Worm (Caenorhabditis elegans): ENCODE data around the gene C38C5.1.

C38C5.1 gene

DNA sequence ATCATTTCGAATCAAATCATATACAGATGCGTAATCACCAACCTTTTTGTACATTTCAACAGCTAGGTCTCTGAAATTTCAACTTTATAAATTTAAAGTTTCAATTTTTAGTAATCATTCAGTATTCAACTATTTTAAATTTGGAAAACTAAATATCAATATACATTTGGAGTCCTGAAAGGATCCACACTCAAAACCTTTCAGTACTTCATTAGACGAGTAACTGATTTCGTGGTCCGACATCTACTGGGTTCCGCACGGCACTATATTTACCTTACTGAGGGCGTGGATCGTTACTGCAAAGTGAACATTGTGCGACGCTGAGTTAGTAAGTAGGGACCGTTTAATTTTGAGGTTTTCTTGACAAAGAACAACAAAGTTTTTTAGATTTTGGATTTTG, 10.0 kb upstream of the C38C5.1 start:
- no peak for TF ChIP-seq ceh-82 (tag; optimal IDR thresholded peaks at IDR 0.05)
- no peak for TF ChIP-seq snpc-4 (tag; optimal IDR thresholded peaks at IDR 0.05)
- TF ChIP-seq mab-5 (tag; optimal IDR thresholded peaks at IDR 0.05): no peak
- no peak for TF ChIP-seq peb-1 (tag; optimal IDR thresholded peaks at IDR 0.05)
- no peak for TF ChIP-seq lin-13 (GFP tag; optimal IDR thresholded peaks at IDR 0.05)
- TF ChIP-seq lin-39 (tag; optimal IDR thresholded peaks at IDR 0.05): no peak
- no peak for TF ChIP-seq ztf-4 (tag; optimal IDR thresholded peaks at IDR 0.05)
- TF ChIP-seq egl-27 (tag; optimal IDR thresholded peaks at IDR 0.05): no peak
- TF ChIP-seq ceh-16 (tag; optimal IDR thresholded peaks at IDR 0.05): no peak
- no peak for TF ChIP-seq nhr-10 (tag; optimal IDR thresholded peaks at IDR 0.05)

DNA sequence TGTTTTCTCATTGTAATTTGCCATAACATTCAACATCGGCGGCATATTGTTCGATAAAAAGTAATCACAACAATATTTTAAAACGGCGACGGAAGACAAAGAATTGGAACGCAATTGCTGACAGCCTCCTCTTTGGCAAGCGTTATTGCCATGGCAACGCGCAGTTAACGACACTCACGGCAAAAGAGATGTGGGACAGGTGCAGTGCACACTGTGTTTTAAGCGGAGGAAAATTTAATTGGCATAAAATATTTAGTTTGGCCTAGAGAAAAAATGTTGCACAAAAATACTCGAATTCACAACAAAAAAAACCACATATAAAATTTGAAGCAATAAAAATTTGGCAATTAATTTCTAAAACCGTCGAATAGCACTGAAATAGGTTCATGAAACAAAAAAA, 5.2 kb upstream of the C38C5.1 start, which contains the start of gene ifta-1:
TSS of gene ifta-1 (minus strand) at position 101 of the 400 bp plus-strand sequence.
- TF ChIP-seq C34F6.9 (tag; optimal IDR thresholded peaks at IDR 0.05): no peak
- peak; percentile 6 for TF ChIP-seq lin-11 (tag; optimal IDR thresholded peaks at IDR 0.05)
- TF ChIP-seq mdl-1 (tag; optimal IDR thresholded peaks at IDR 0.05): no peak
- no peak for TF ChIP-seq ZK546.5 (tag; optimal IDR thresholded peaks at IDR 0.05)

DNA sequence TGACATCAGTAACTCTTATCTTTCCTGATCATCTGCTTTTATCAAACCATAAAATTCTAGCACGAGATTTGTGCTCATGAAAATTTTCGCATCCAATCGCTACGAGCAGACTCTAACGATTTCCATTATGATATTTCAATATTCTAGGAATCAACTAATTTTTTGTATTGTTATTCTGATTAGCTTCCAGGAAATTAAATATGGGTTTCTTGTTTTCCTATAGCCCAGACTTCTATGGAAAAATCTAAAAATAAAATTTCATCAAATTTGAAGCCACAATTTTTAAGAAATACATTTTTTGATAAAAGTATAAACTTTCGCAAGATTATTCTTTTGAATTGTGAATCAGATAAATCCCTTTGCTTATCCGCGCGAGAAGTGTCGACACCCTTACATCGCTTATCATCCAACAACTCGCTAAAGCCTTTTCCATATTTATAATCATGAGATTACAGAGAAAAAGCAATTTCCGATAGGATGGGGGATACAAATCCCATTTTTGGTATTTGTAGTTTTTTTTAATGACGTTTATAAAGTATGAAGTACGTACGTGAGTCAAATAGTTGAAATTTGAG, 2.7 kb upstream of the C38C5.1 start:
- TF ChIP-seq C34F6.9 (tag; optimal IDR thresholded peaks at IDR 0.05) (no peak), elt-3 (tag; optimal IDR thresholded peaks at IDR 0.05) (no peak), F13H6.1 (tag; optimal IDR thresholded peaks at IDR 0.05) (no peak), ceh-16 (tag; optimal IDR thresholded peaks at IDR 0.05) (no peak), sma-9 (GFP tag; optimal IDR thresholded peaks at IDR 0.05) (no peak), sma-9 (tag; optimal IDR thresholded peaks at IDR 0.05) (no peak), gmeb-1 (tag; optimal IDR thresholded peaks at IDR 0.05) (no peak), sma-3 (GFP tag; optimal IDR thresholded peaks at IDR 0.05) (no peak), crh-2 (tag; optimal IDR thresholded peaks at IDR 0.05) (no peak), alr-1 (tag; optimal IDR thresholded peaks at IDR 0.05) (no peak)

DNA sequence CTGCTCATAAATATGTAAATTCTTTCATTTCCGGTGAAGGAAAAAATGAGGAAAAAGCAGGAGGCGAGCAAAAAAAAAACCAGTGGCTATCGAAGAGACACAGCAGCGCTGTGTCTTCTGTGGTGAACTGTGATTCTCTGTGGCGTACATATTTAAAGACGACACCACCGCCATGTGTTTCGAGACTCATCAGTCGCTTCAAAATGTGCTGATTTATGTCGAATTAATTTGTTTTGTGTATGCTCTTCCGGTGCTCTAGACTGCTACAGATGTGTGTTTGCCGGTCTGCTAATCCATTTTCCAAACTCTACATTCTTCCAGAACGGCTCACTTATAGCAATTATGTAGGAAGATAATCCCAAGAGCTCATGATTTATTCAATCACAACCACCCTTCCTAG, 7.6 kb downstream of the C38C5.1 start:
- TF ChIP-seq dmd-4 (tag; optimal IDR thresholded peaks at IDR 0.05): no peak
- TF ChIP-seq nhr-12 (tag; optimal IDR thresholded peaks at IDR 0.05): no peak
- no peak for TF ChIP-seq R02D3.7 (tag; optimal IDR thresholded peaks at IDR 0.05)
- TF ChIP-seq nhr-10 (tag; optimal IDR thresholded peaks at IDR 0.05): no peak
- TF ChIP-seq sma-9 (GFP tag; optimal IDR thresholded peaks at IDR 0.05): no peak
- TF ChIP-seq sma-9 (tag; optimal IDR thresholded peaks at IDR 0.05): no peak
- no peak for TF ChIP-seq snpc-4 (tag; optimal IDR thresholded peaks at IDR 0.05)
- no peak for TF ChIP-seq ztf-4 (tag; optimal IDR thresholded peaks at IDR 0.05)
- no peak for TF ChIP-seq lin-11 (tag; optimal IDR thresholded peaks at IDR 0.05)
- no peak for TF ChIP-seq nhr-25 (tag; optimal IDR thresholded peaks at IDR 0.05)
- no peak for TF ChIP-seq nhr-237 (tag; optimal IDR thresholded peaks at IDR 0.05)
- TF ChIP-seq elt-1 (tag; optimal IDR thresholded peaks at IDR 0.05): no peak
- TF ChIP-seq C34F6.9 (tag; optimal IDR thresholded peaks at IDR 0.05): no peak
- no peak for TF ChIP-seq ztf-11 (tag; optimal IDR thresholded peaks at IDR 0.05)

DNA sequence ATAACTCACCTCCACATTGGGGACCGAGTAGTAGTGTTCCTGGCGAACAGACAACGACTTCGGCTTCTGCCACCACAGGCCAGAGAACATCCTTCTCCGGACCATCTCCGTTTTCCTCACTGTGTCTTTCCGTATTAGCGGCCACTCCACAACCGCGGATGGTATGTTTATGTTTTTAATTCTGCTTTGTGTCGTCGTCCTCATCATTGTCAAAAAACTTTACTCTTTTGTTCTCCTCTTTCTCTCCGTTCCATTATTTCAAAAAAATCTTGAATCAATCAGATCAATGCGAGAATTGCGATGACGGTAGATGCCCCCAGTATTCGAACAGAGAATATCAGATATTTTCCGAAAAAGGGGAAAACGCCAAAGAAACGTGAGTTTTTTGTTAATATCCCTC, 9.6 kb downstream of the C38C5.1 start, which contains the start of gene mec-2:
TSS of gene mec-2 (plus strand) at position 301 of the 400 bp plus-strand sequence.
- TF ChIP-seq nhr-129 (tag; optimal IDR thresholded peaks at IDR 0.05) (no peak), aly-2 (tag; optimal IDR thresholded peaks at IDR 0.05) (no peak), ztf-11 (tag; optimal IDR thresholded peaks at IDR 0.05) (no peak), nhr-11 (tag; optimal IDR thresholded peaks at IDR 0.05) (no peak), ceh-16 (tag; optimal IDR thresholded peaks at IDR 0.05) (no peak), nhr-12 (tag; optimal IDR thresholded peaks at IDR 0.05) (no peak), dmd-4 (tag; optimal IDR thresholded peaks at IDR 0.05) (no peak), elt-3 (tag; optimal IDR thresholded peaks at IDR 0.05) (no peak), zag-1 (tag; optimal IDR thresholded peaks at IDR 0.05) (no peak), crh-2 (tag; optimal IDR thresholded peaks at IDR 0.05) (no peak), sem-4 (tag; optimal IDR thresholded peaks at IDR 0.05) (no peak), nhr-77 (tag; optimal IDR thresholded peaks at IDR 0.05) (no peak), mab-5 (tag; optimal IDR thresholded peaks at IDR 0.05) (no peak), sma-3 (GFP tag; optimal IDR thresholded peaks at IDR 0.05) (no peak), lin-13 (GFP tag; optimal IDR thresholded peaks at IDR 0.05) (no peak), nhr-237 (tag; optimal IDR thresholded peaks at IDR 0.05) (no peak), lin-39 (tag; optimal IDR thresholded peaks at IDR 0.05) (no peak)
